Fruit fly (Drosophila melanogaster) whole organism, pupa: Measurements from ENCODE around the gene CG44098.

ENCODE experiments used
- CG10348 ChIP-seq: fragments of 200-800 bp; sonication (Bioruptor generic); IDR thresholded peaks from 2 replicates; pipeline ENCODE4 v1.3.6; 2022; ENCODE audit warnings: missing biosample characterization, missing genetic modification characterization
- CG12605 ChIP-seq: fragments of 200-800 bp; sonication (Bioruptor generic); IDR thresholded peaks from 2 replicates; pipeline ENCODE4 v1.3.6; 2022; ENCODE audit warnings: missing biosample characterization, missing genetic modification characterization
- CG13204 ChIP-seq: fragments of 200-800 bp; sonication (Bioruptor generic); optimal IDR thresholded peaks from 2 replicates; lab custom pipeline; 2018; ENCODE audit warnings: missing biosample characterization, mild to moderate bottlenecking, missing genetic modification characterization, moderate library complexity
- CG14655 ChIP-seq: fragments of 200-800 bp; sonication (Bioruptor generic); optimal IDR thresholded peaks from 3 replicates; lab custom pipeline; 2017; ENCODE audit warnings: mild to moderate bottlenecking, missing biosample characterization, missing genetic modification reagents, missing genetic modification characterization
- CG17806 ChIP-seq: fragments of 200-800 bp; sonication (Bioruptor generic); optimal IDR thresholded peaks from 2 replicates; lab custom pipeline; 2018; ENCODE audit warnings: missing biosample characterization, mild to moderate bottlenecking, missing genetic modification characterization, moderate library complexity
- CG32121 ChIP-seq: fragments of 200-800 bp; sonication (Bioruptor generic); IDR thresholded peaks from 2 replicates; pipeline ENCODE4 v1.3.6; 2022; ENCODE audit warnings: missing biosample characterization, missing genetic modification characterization
- CG8301 ChIP-seq: fragments of 200-800 bp; sonication (Bioruptor generic); optimal IDR thresholded peaks from 2 replicates; lab custom pipeline; 2018; ENCODE audit warnings: missing biosample characterization, mild to moderate bottlenecking, missing genetic modification characterization
- CG9948 ChIP-seq: fragments of 200-800 bp; sonication (Bioruptor generic); optimal IDR thresholded peaks from 2 replicates; lab custom pipeline; 2018; ENCODE audit warnings: missing biosample characterization, mild to moderate bottlenecking, missing genetic modification characterization, moderate library complexity
- D1 ChIP-seq: fragments of 200-800 bp; sonication (Bioruptor generic); optimal IDR thresholded peaks from 2 replicates; lab custom pipeline; 2018; ENCODE audit warnings: missing biosample characterization, mild to moderate bottlenecking, missing genetic modification characterization, moderate library complexity
- EcR ChIP-seq: fragments of 200-800 bp; sonication (Bioruptor generic); optimal IDR thresholded peaks from 3 replicates; lab custom pipeline; 2019; ENCODE audit warnings: missing biosample characterization, missing genetic modification characterization, mild to moderate bottlenecking, moderate library complexity, missing genetic modification reagents
- Pif1A ChIP-seq: fragments of 200-800 bp; sonication (Bioruptor generic); optimal IDR thresholded peaks from 3 replicates; lab custom pipeline; 2016; ENCODE audit warnings: missing biosample characterization, missing genetic modification characterization
- Pif1B ChIP-seq: fragments of 200-800 bp; sonication (Bioruptor generic); optimal IDR thresholded peaks from 3 replicates; lab custom pipeline; 2016; ENCODE audit warnings: missing biosample characterization, missing genetic modification characterization
- fd96Ca ChIP-seq: fragments of 200-800 bp; sonication (Bioruptor generic); IDR thresholded peaks from 3 replicates; pipeline ENCODE4 v1.3.6; 2022; ENCODE audit warnings: missing biosample characterization, missing genetic modification characterization

DNA sequence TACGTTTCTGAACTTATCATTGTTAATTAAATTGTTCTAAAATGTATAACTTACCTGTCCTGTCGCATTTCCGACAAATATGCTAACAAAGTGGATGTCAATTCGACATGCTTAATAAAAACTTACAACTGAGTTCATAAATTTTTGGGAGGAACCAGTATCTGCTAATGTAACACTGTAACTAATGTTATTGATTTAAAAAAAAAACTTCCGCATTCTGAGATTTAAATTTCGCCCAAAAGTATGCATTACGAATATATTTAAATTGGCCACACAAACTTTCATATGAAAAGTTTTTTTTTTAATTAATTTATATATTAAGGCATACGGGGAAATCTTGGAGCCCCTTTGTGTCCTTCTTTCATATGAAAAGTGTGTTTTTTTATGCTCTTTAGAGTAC is 60.9 kb downstream of the CG44098 start:
- TF ChIP-seq Pif1A (GFP tag; lab: Kevin White, UChicago), result no peak
- TF ChIP-seq CG8301, result no peak
- TF ChIP-seq EcR, result no peak
- TF ChIP-seq CG14655, result no peak
- no peak for TF ChIP-seq D1 (tag; lab: Kevin White, UChicago)
- TF ChIP-seq CG13204 (GFP tag; lab: Kevin White, UChicago), result no peak
- TF ChIP-seq CG10348 (GFP tag; lab: Robert Waterston, UW), result no peak
- no peak for TF ChIP-seq CG17806
- TF ChIP-seq CG12605 (GFP tag; lab: Robert Waterston, UW), result no peak
- no peak for TF ChIP-seq Pif1B (GFP tag; lab: Kevin White, UChicago)
- TF ChIP-seq CG9948 (tag; lab: Kevin White, UChicago), result no peak
- no peak for TF ChIP-seq fd96Ca (GFP tag; lab: Robert Waterston, UW)
- TF ChIP-seq CG32121 (GFP tag; lab: Robert Waterston, UW), result no peak
